Fruit fly (Drosophila melanogaster): Measurements from ENCODE around the gene Polr1B.

DNA sequence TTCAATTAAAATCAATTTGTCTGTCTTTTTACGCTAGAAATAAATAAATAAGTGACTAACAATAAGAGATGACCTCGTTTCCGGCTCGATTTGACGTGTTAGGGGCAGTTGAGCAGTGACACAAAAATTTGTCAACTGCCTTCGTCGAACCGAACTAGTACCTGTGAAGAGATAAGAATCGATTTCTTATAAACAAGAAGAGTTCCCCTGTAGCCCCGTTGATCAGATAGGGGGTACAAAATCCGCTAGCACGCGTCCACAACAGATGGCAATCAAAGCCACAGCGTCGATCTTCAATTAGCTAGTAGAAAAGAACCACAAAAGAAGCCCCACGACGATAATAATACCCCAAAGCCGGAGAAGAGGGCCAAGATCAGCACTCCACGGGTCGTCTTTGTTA, 32.3 kb upstream of the Polr1B start:
- TF ChIP-seq CG12768 (GFP tag; optimal IDR thresholded peaks at IDR 0.05) (no peak), CG5204 (GFP tag; optimal IDR thresholded peaks at IDR 0.05) (no peak), Mnt (GFP tag; optimal IDR thresholded peaks at IDR 0.05) (no peak), kay (GFP tag; ENCODE audit: borderline replicate concordance) (no peak), CG11617 (GFP tag; optimal IDR thresholded peaks at IDR 0.05) (no peak), CG7045 (GFP tag; optimal IDR thresholded peaks at IDR 0.05) (no peak), cic (GFP tag; optimal IDR thresholded peaks at IDR 0.05) (no peak), pad (GFP tag; optimal IDR thresholded peaks at IDR 0.05) (no peak), CG7101 (tag; optimal IDR thresholded peaks at IDR 0.05) (no peak), CG33017 (tag; optimal IDR thresholded peaks at IDR 0.05) (no peak), CG1620 (GFP tag; optimal IDR thresholded peaks at IDR 0.05) (no peak), cnc (optimal IDR thresholded peaks at IDR 0.05) (no peak), Clk (GFP tag; optimal IDR thresholded peaks at IDR 0.05) (no peak), Hr96 (GFP tag; optimal IDR thresholded peaks at IDR 0.05) (no peak)

All from whole organism, adult.